Fruit fly (Drosophila melanogaster): ENCODE data around the gene Brd.

Brd gene

DNA sequence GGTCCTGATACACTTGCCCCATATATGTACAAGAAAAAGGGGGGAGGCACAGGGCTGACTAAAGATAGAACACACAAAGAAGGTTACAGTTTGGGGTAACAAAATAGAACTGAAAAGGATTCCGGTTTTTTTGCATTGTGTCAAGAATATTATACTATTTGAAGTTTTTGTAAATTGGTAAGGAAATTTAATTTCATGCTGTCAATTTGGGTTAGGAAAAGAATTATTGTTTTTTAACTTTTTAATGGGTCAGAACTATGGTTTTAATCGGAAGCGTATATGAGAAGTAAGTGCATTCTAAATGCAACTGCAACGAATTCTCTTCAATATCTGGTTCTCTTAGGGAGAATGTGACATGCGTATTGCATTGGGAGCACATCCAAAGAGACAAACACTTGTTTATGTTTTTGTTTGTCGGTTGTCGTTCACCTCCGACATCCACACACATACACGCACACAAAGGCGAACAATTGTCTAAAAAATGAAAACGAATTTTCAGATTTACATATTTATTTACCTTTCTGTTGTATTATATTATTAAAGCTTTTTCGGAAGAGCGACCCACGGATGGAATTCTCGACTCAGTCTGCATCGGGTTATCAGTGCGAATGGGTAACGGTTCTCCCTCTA lies 12.2 kb downstream of the Brd start, which contains the start of gene mnd (continued):
- TF ChIP-seq en (GFP tag; optimal IDR thresholded peaks at IDR 0.05) (no peak), sisA (GFP tag; IDR thresholded peaks at IDR 0.05) (no peak), unpg (GFP tag; optimal IDR thresholded peaks at IDR 0.05) (no peak), CG17568 (GFP tag; optimal IDR thresholded peaks at IDR 0.05) (no peak), ttk (GFP tag; IDR thresholded peaks at IDR 0.05) (no peak), Hmr (GFP tag; optimal IDR thresholded peaks at IDR 0.05) (no peak), nom (GFP tag; optimal IDR thresholded peaks at IDR 0.05) (peak; percentile 25), bsh (GFP tag; optimal IDR thresholded peaks at IDR 0.05) (peak; percentile 42 to 60), CG15696 (tag; optimal IDR thresholded peaks at IDR 0.05) (no peak), chm (GFP tag; IDR thresholded peaks at IDR 0.05) (no peak), CG17612 (GFP tag; IDR thresholded peaks at IDR 0.05) (no peak), CG3163 (GFP tag; optimal IDR thresholded peaks at IDR 0.05) (peak; percentile 19), vnd (GFP tag; IDR thresholded peaks at IDR 0.05; ENCODE audit: partially characterized antibody) (no peak), PHDP (tag; optimal IDR thresholded peaks at IDR 0.05) (no peak), CG1529 (GFP tag; optimal IDR thresholded peaks at IDR 0.05) (no peak), CG15514 (GFP tag; optimal IDR thresholded peaks at IDR 0.05) (no peak), Med (GFP tag) (peak; percentile 27), CG10209 (GFP tag; optimal IDR thresholded peaks at IDR 0.05) (no peak), Dip3 (GFP tag; optimal IDR thresholded peaks at IDR 0.05) (no peak), CG12071 (GFP tag; optimal IDR thresholded peaks at IDR 0.05) (no peak), ind (GFP tag; optimal IDR thresholded peaks at IDR 0.05) (no peak), CG10267 (tag; optimal IDR thresholded peaks at IDR 0.05) (no peak), schlank (tag; optimal IDR thresholded peaks at IDR 0.05) (no peak), CG9215 (GFP tag; IDR thresholded peaks at IDR 0.05) (no peak), usp (GFP tag; optimal IDR thresholded peaks at IDR 0.05) (no peak), CG4707 (GFP tag; optimal IDR thresholded peaks at IDR 0.05) (no peak), CG11696 (GFP tag; IDR thresholded peaks at IDR 0.05) (peak; percentile 46; the same call in 1 of the 2 replicates), CG7963 (GFP tag; IDR thresholded peaks at IDR 0.05; ENCODE audit: partially characterized antibody) (no peak), CG12744 (GFP tag; optimal IDR thresholded peaks at IDR 0.05) (no peak), gce (GFP tag; IDR thresholded peaks at IDR 0.05) (no peak), hth (optimal IDR thresholded peaks at IDR 0.05) (no peak), corto (GFP tag; optimal IDR thresholded peaks at IDR 0.05) (no peak), CG13296 (GFP tag; optimal IDR thresholded peaks at IDR 0.05) (no peak), Drgx (GFP tag; IDR thresholded peaks at IDR 0.05) (peak; percentile 92), CG9437 (GFP tag; optimal IDR thresholded peaks at IDR 0.05) (no peak), fd3F (GFP tag; optimal IDR thresholded peaks at IDR 0.05) (no peak), lola (GFP tag; optimal IDR thresholded peaks at IDR 0.05) (peak in 1 of 3 experiments; percentile 3), CG30020 (tag; optimal IDR thresholded peaks at IDR 0.05) (no peak), Rx (GFP tag; IDR thresholded peaks at IDR 0.05) (no peak), emc (GFP tag; optimal IDR thresholded peaks at IDR 0.05) (no peak), pan (optimal IDR thresholded peaks at IDR 0.05) (no peak), pan (GFP tag; optimal IDR thresholded peaks at IDR 0.05 in 1 of 2, IDR thresholded peaks at IDR 0.05 in 1 of 2) (no peak), CG6765 (GFP tag; optimal IDR thresholded peaks at IDR 0.05) (no peak), CG6175 (GFP tag; IDR thresholded peaks at IDR 0.05) (no peak), cg (GFP tag; optimal IDR thresholded peaks at IDR 0.05) (peak; percentile 16), Elba2 (GFP tag; optimal IDR thresholded peaks at IDR 0.05) (no peak), ftz-f1 (GFP tag; optimal IDR thresholded peaks at IDR 0.05) (no peak), CG7839 (tag; optimal IDR thresholded peaks at IDR 0.05) (no peak), CG33557 (GFP tag; optimal IDR thresholded peaks at IDR 0.05) (no peak), CG4282 (GFP tag; optimal IDR thresholded peaks at IDR 0.05) (no peak), Atf6 (GFP tag; IDR thresholded peaks at IDR 0.05) (no peak)
